Fruit fly (Drosophila melanogaster): Measurements from ENCODE around the gene CG42488.

CG42488 gene

dm6 chr3R:25493294-25494187 lies 10.6 kb downstream of the CG42488 start:
- TF ChIP-seq ey (GFP tag; optimal IDR thresholded peaks at IDR 0.05) (no peak), Hnf4 (GFP tag; optimal IDR thresholded peaks at IDR 0.05) (peak; percentile 67), sage (GFP tag; optimal IDR thresholded peaks at IDR 0.05) (peak; percentile 69), lola (GFP tag; optimal IDR thresholded peaks at IDR 0.05) (no peak), Sp1 (GFP tag; optimal IDR thresholded peaks at IDR 0.05) (no peak), Mio (GFP tag; optimal IDR thresholded peaks at IDR 0.05) (no peak), GATAd (GFP tag; optimal IDR thresholded peaks at IDR 0.05) (no peak), Hr78 (GFP tag; optimal IDR thresholded peaks at IDR 0.05) (no peak), Abd-B (GFP tag; optimal IDR thresholded peaks at IDR 0.05) (no peak), Hr83 (GFP tag; optimal IDR thresholded peaks at IDR 0.05; ENCODE audit: poor library complexity, severe bottlenecking) (no peak), usp (GFP tag; optimal IDR thresholded peaks at IDR 0.05) (no peak), Vsx2 (GFP tag; optimal IDR thresholded peaks at IDR 0.05; ENCODE audit: partially characterized antibody) (peak; percentile 18), rgr (GFP tag; optimal IDR thresholded peaks at IDR 0.05) (no peak), foxo (GFP tag; optimal IDR thresholded peaks at IDR 0.05) (no peak), fru (GFP tag; optimal IDR thresholded peaks at IDR 0.05) (peak; percentile 6), Jra (GFP tag; optimal IDR thresholded peaks at IDR 0.05) (no peak), woc (GFP tag; optimal IDR thresholded peaks at IDR 0.05) (no peak), br (GFP tag; optimal IDR thresholded peaks at IDR 0.05) (no peak), Dif (GFP tag; optimal IDR thresholded peaks at IDR 0.05; ENCODE audit: partially characterized antibody) (no peak), pan (optimal IDR thresholded peaks at IDR 0.05) (no peak), jim (GFP tag; optimal IDR thresholded peaks at IDR 0.05) (no peak), psq (GFP tag; optimal IDR thresholded peaks at IDR 0.05) (no peak), OdsH (GFP tag; optimal IDR thresholded peaks at IDR 0.05) (peak; percentile 6), h (GFP tag; optimal IDR thresholded peaks at IDR 0.05) (no peak), CG9705 (GFP tag; optimal IDR thresholded peaks at IDR 0.05) (no peak), HLH106 (tag; optimal IDR thresholded peaks at IDR 0.05) (no peak), brk (GFP tag; optimal IDR thresholded peaks at IDR 0.05) (peak; percentile 45), tai (GFP tag; optimal IDR thresholded peaks at IDR 0.05) (no peak), sv (GFP tag; optimal IDR thresholded peaks at IDR 0.05) (no peak), CG32264 (GFP tag; optimal IDR thresholded peaks at IDR 0.05) (no peak), CrebA (GFP tag; optimal IDR thresholded peaks at IDR 0.05; ENCODE audit: borderline replicate concordance) (no peak), dsf (GFP tag; optimal IDR thresholded peaks at IDR 0.05; ENCODE audit: borderline replicate concordance) (no peak), Myc (optimal IDR thresholded peaks at IDR 0.05) (no peak), dl (GFP tag; optimal IDR thresholded peaks at IDR 0.05; ENCODE audit: insufficient read depth in 1 of 2, partially characterized antibody in 2 of 2) (no peak), N (GFP tag; optimal IDR thresholded peaks at IDR 0.05) (no peak), Rel (GFP tag; optimal IDR thresholded peaks at IDR 0.05) (peak; percentile 15), Rel (tag; optimal IDR thresholded peaks at IDR 0.05) (peak; percentile 4), Dfd (GFP tag; optimal IDR thresholded peaks at IDR 0.05) (no peak), dmrt93B (GFP tag; optimal IDR thresholded peaks at IDR 0.05) (no peak)

DNA sequence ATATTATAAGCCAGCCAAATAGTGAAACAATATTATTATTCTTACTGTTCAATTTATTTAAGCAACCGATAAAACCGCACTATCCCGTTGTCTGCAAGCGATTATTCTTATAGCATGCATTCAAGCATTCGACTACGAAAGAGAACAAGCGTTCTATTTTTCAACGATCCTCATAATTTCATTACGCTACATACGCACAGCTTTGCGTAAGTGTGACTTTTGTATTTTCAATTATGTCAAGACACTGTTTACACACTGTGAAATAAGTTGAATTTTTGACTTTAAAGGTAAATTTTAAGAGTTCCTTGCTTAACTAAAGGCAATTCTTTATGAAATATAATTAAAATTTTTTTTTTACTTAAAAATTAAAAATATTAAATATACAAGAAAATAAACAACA lies 12.2 kb downstream of the CG42488 start, which contains the start of gene CG33494:
Gene CG33494 (minus strand): TSS at position 90 of the 400 bp plus-strand sequence.
- TF ChIP-seq N (GFP tag; optimal IDR thresholded peaks at IDR 0.05) (peak; percentile 55), ey (GFP tag; optimal IDR thresholded peaks at IDR 0.05) (no peak), pan (optimal IDR thresholded peaks at IDR 0.05) (no peak), CG32264 (GFP tag; optimal IDR thresholded peaks at IDR 0.05) (no peak)
